Worm (Caenorhabditis elegans): ENCODE measurements around the gene lron-1.

ce11 chrX:14549709-14550199 lies 22.8 kb upstream of the lron-1 start, which contains the start of gene ram-5:
- TF ChIP-seq ahr-1 (tag; optimal IDR thresholded peaks at IDR 0.05) (no peak), pha-4 (tag; optimal IDR thresholded peaks at IDR 0.05) (no peak)

Data from whole organism, late embryonic.